Worm (Caenorhabditis elegans) whole organism, L2 larva: ENCODE results near the gene C23G10.10.

ENCODE experiments used
- C34F6.9 ChIP-seq: fragments of 150-350 bp; optimal IDR thresholded peaks from 2 replicates; lab custom pipeline; 2014; ENCODE audit warnings: missing biosample characterization, missing genetic modification characterization
- F13H6.1 ChIP-seq: sonication (generic microtip); optimal IDR thresholded peaks from 2 replicates; lab custom pipeline; 2016; ENCODE audit warnings: missing genetic modification characterization, missing compliant biosample characterization
- Y55F3AM.14 ChIP-seq: fragments of 200-800 bp; sonication (Bioruptor generic); optimal IDR thresholded peaks from 2 replicates; lab custom pipeline; 2018; ENCODE audit warnings: mild to moderate bottlenecking, missing genetic modification characterization, missing compliant biosample characterization
- ZK546.5 ChIP-seq: sonication (generic microtip); optimal IDR thresholded peaks from 2 replicates; lab custom pipeline; 2017; ENCODE audit warnings: missing biosample characterization, missing genetic modification characterization
- alr-1 ChIP-seq: fragments of 150-350 bp; optimal IDR thresholded peaks from 2 replicates; lab custom pipeline; 2014; ENCODE audit warnings: missing biosample characterization, missing genetic modification characterization
- ama-1 ChIP-seq: fragments of 150-350 bp; optimal IDR thresholded peaks from 2 replicates; lab custom pipeline; 2018; ENCODE audit warnings: inconsistent platforms
- blmp-1 ChIP-seq: sonication (generic microtip); optimal IDR thresholded peaks from 2 replicates; lab custom pipeline; 2017; ENCODE audit warnings: missing genetic modification characterization, mild to moderate bottlenecking, missing compliant biosample characterization, antibody characterized with exemption, moderate library complexity; ENCODE audit not compliant: insufficient read depth
- ceh-16 ChIP-seq: fragments of 150-350 bp; optimal IDR thresholded peaks from 2 replicates; lab custom pipeline; 2014; ENCODE audit warnings: missing biosample characterization, missing genetic modification characterization
- crh-2 ChIP-seq: sonication (generic microtip); optimal IDR thresholded peaks from 2 replicates; lab custom pipeline; 2017; ENCODE audit warnings: missing biosample characterization, missing genetic modification characterization
- dmd-4 ChIP-seq: sonication (generic microtip); optimal IDR thresholded peaks from 2 replicates; lab custom pipeline; 2017; ENCODE audit warnings: missing biosample characterization, missing genetic modification characterization
- egl-27 ChIP-seq: sonication (generic microtip); optimal IDR thresholded peaks from 3 replicates; lab custom pipeline; 2017; ENCODE audit warnings: missing biosample characterization, missing genetic modification reagents, missing genetic modification characterization
- elt-1 ChIP-seq: fragments of 150-350 bp; optimal IDR thresholded peaks from 2 replicates; lab custom pipeline; 2014; ENCODE audit warnings: missing biosample characterization, missing genetic modification characterization
- elt-3 ChIP-seq: sonication (generic microtip); optimal IDR thresholded peaks from 2 replicates; lab custom pipeline; 2017; ENCODE audit warnings: missing biosample characterization, missing genetic modification characterization
- fos-1 ChIP-seq: fragments of 150-350 bp; optimal IDR thresholded peaks from 2 replicates; lab custom pipeline; 2014; ENCODE audit warnings: missing biosample characterization, missing genetic modification characterization
- gmeb-1 ChIP-seq: fragments of 150-350 bp; optimal IDR thresholded peaks from 2 replicates; lab custom pipeline; 2014; ENCODE audit warnings: missing biosample characterization, missing genetic modification characterization
- lin-11 ChIP-seq: fragments of 150-350 bp; sonication (generic microtip); optimal IDR thresholded peaks from 2 replicates; lab custom pipeline; 2014; ENCODE audit warnings: missing biosample characterization, missing genetic modification characterization, inconsistent platforms, mixed read lengths
- lin-13 ChIP-seq: fragments of 150-350 bp; optimal IDR thresholded peaks from 2 replicates; lab custom pipeline; 2014; ENCODE audit warnings: missing biosample characterization, missing genetic modification reagents, missing genetic modification characterization
- lin-39 ChIP-seq: fragments of 150-350 bp; optimal IDR thresholded peaks from 2 replicates; lab custom pipeline; 2014; ENCODE audit warnings: missing biosample characterization, missing genetic modification reagents, missing genetic modification characterization
- lsy-2 ChIP-seq, 2 experiments: fragments of 150-350 bp in 1 of 2; sonication (generic microtip) in 1 of 2; optimal IDR thresholded peaks; 2 replicates each; lab custom pipeline; 2014 to 2017; ENCODE audit warnings: missing biosample characterization in 2 of 2, missing genetic modification characterization in 2 of 2
- mab-5 ChIP-seq: fragments of 150-350 bp; optimal IDR thresholded peaks from 2 replicates; lab custom pipeline; 2014; ENCODE audit warnings: missing biosample characterization, missing genetic modification characterization
- mdl-1 ChIP-seq, 2 experiments: fragments of 150-350 bp in 1 of 2; sonication (generic microtip) in 1 of 2; optimal IDR thresholded peaks; 2 replicates each; lab custom pipeline; 2017; ENCODE audit warnings: missing biosample characterization in 2 of 2, missing genetic modification characterization in 2 of 2
- nhr-129 ChIP-seq: fragments of 150-350 bp; optimal IDR thresholded peaks from 2 replicates; lab custom pipeline; 2014; ENCODE audit warnings: missing biosample characterization, missing genetic modification characterization
- nhr-21 ChIP-seq: fragments of 150-350 bp; optimal IDR thresholded peaks from 2 replicates; lab custom pipeline; 2014; ENCODE audit warnings: missing biosample characterization, missing genetic modification characterization
- nhr-23 ChIP-seq: fragments of 150-350 bp; optimal IDR thresholded peaks from 2 replicates; lab custom pipeline; 2014; ENCODE audit warnings: missing biosample characterization, missing genetic modification reagents, missing genetic modification characterization
- nhr-237 ChIP-seq: fragments of 150-350 bp; optimal IDR thresholded peaks from 2 replicates; lab custom pipeline; 2014; ENCODE audit warnings: missing biosample characterization, missing genetic modification characterization
- nhr-25 ChIP-seq: fragments of 150-350 bp; sonication (generic microtip); optimal IDR thresholded peaks from 3 replicates; lab custom pipeline; 2014; ENCODE audit warnings: missing biosample characterization, missing genetic modification characterization
- nhr-6 ChIP-seq: fragments of 150-350 bp; optimal IDR thresholded peaks from 2 replicates; lab custom pipeline; 2014; ENCODE audit warnings: missing biosample characterization, missing genetic modification characterization
- peb-1 ChIP-seq: fragments of 150-350 bp; optimal IDR thresholded peaks from 2 replicates; lab custom pipeline; 2014; ENCODE audit warnings: missing biosample characterization, missing genetic modification characterization
- sem-4 ChIP-seq: fragments of 150-350 bp; optimal IDR thresholded peaks from 2 replicates; lab custom pipeline; 2014; ENCODE audit warnings: missing biosample characterization, missing genetic modification reagents, missing genetic modification characterization
- sma-3 ChIP-seq: sonication (generic microtip); optimal IDR thresholded peaks from 2 replicates; lab custom pipeline; 2016; ENCODE audit warnings: missing genetic modification reagents, missing genetic modification characterization, missing compliant biosample characterization
- sma-9 ChIP-seq, 2 experiments: fragments of 150-350 bp in 1 of 2; sonication (generic microtip) in 1 of 2; optimal IDR thresholded peaks; 2 replicates each; lab custom pipeline; 2014 to 2016; ENCODE audit warnings: missing genetic modification characterization in 2 of 2, mild to moderate bottlenecking in 1 of 2, missing biosample characterization in 1 of 2, missing compliant biosample characterization in 1 of 2, missing genetic modification reagents in 1 of 2, moderate library complexity in 1 of 2
- snpc-4 ChIP-seq: fragments of 150-350 bp; optimal IDR thresholded peaks from 2 replicates; lab custom pipeline; 2014; ENCODE audit warnings: missing biosample characterization, missing genetic modification characterization
- unc-39 ChIP-seq: fragments of 150-350 bp; optimal IDR thresholded peaks from 2 replicates; lab custom pipeline; 2014; ENCODE audit warnings: missing biosample characterization, missing genetic modification characterization
- unc-55 ChIP-seq: fragments of 150-350 bp; sonication (generic microtip); optimal IDR thresholded peaks from 3 replicates; lab custom pipeline; 2014; ENCODE audit warnings: missing biosample characterization, missing genetic modification reagents, missing genetic modification characterization
- ztf-1 ChIP-seq: fragments of 200-800 bp; sonication (Bioruptor generic); conservative IDR thresholded peaks from 2 replicates; pipeline ENCODE4 v1.3.6; 2022; ENCODE audit warnings: missing genetic modification characterization, missing compliant biosample characterization
- ztf-11 ChIP-seq: sonication (generic microtip); optimal IDR thresholded peaks from 2 replicates; lab custom pipeline; 2017; ENCODE audit warnings: missing biosample characterization, missing genetic modification characterization

The C23G10.10 gene

ce11 chrIII:6240528-6240927 is 26.7 kb upstream of the C23G10.10 start, which contains the start of gene T12A2.3:
Gene T12A2.3 (plus strand): TSS chrIII:6240828.
- TF ChIP-seq sma-9 (GFP tag; optimal IDR thresholded peaks at IDR 0.05; lab: Kevin White, UChicago), result no peak
- no peak for TF ChIP-seq sma-9 (tag; optimal IDR thresholded peaks at IDR 0.05; lab: Kevin White, UChicago)
- TF ChIP-seq ceh-16, result no peak
- TF ChIP-seq ama-1 (lab: Kevin White, UChicago), result no peak
- TF ChIP-seq nhr-23 (tag; lab: Kevin White, UChicago), result no peak
- no peak for TF ChIP-seq unc-39 (tag; lab: Kevin White, UChicago)
- TF ChIP-seq crh-2, result no peak
- no peak for TF ChIP-seq lin-13
- TF ChIP-seq elt-3, result no peak
- no peak for TF ChIP-seq ztf-1
- no peak for TF ChIP-seq lin-39 (tag; lab: Kevin White, UChicago)
- no peak for TF ChIP-seq ZK546.5 (tag; lab: Kevin White, UChicago)
- no peak for TF ChIP-seq egl-27 (tag; lab: Kevin White, UChicago)
- no peak for TF ChIP-seq nhr-237
- TF ChIP-seq peb-1 (tag; lab: Kevin White, UChicago), result no peak
- TF ChIP-seq sma-3 (GFP tag; lab: Kevin White, UChicago), result no peak
- no peak for TF ChIP-seq alr-1 (tag; lab: Kevin White, UChicago)
- no peak for TF ChIP-seq ztf-11
- TF ChIP-seq elt-1 (tag; lab: Kevin White, UChicago), result no peak
- TF ChIP-seq Y55F3AM.14 (GFP tag; lab: Kevin White, UChicago), result no peak
- TF ChIP-seq C34F6.9 (tag; lab: Kevin White, UChicago), result no peak

- no peak for TF ChIP-seq elt-3
These were observed 22.8 kb upstream of the C23G10.10 start, which contains the start of gene T12A2.21 for ce11 chrIII:6236649-6237048. Gene T12A2.21 (minus strand): TSS chrIII:6236749.

DNA sequence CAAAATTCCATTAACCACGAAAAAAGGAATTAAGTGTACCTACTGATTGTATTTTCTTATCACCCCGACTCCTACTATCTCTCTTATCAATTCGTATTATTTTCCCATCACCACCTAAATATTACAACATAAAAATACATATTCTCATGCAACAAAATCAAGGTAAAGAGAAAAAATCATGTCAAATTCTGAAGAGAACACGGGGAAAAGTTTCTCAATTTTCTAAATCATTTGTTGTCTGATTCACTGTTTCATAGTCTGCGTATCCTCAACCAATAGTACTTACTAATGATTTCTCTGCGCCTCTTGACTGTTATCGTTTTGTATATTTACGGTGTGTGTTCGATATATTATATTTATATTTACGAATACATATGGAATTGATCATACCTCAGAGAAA is 18.1 kb upstream of the C23G10.10 start:
- TF ChIP-seq egl-27 (tag; lab: Kevin White, UChicago) (peak; percentile 39), elt-1 (tag; lab: Kevin White, UChicago) (no peak), C34F6.9 (tag; lab: Kevin White, UChicago) (peak; percentile 17), lin-39 (tag; lab: Kevin White, UChicago) (no peak), ceh-16 (no peak), F13H6.1 (no peak), mdl-1 (tag; optimal IDR thresholded peaks at IDR 0.05; lab: Kevin White, UChicago) (no peak), Y55F3AM.14 (GFP tag; lab: Kevin White, UChicago) (no peak), gmeb-1 (tag; lab: Kevin White, UChicago) (no peak), snpc-4 (tag; lab: Kevin White, UChicago) (no peak), nhr-237 (no peak), fos-1 (tag; lab: Kevin White, UChicago) (peak; percentile 89), unc-55 (GFP tag; lab: Kevin White, UChicago) (no peak), nhr-129 (no peak), crh-2 (peak; percentile 59), nhr-25 (no peak), mab-5 (tag; lab: Kevin White, UChicago) (no peak)
- TF ChIP-seq, all 48 proteins: peak for 4

DNA sequence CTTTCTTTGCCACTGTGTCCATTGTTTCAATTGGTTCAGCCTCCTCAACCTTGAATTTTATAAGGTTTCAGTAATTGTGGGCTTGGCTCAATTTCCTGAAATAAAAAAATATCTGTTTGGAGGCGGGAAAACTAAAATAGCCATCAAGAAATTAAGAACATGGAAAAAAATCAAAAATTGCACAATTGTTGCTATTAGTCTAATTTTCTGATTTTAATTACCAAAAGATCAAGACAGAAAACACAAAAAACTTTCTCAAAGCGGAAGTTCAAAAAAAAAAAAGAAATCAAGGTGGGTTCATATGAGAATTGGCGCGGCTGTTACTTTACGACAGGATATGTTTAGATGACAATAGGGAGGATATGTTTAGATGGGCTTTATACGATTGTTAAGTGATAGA is 17.1 kb upstream of the C23G10.10 start, which contains the start of gene esyt-2:
Gene esyt-2, minus strand, starts transcription at position 101 of the 400 bp plus-strand sequence.
- TF ChIP-seq lin-13 (no peak), sma-9 (GFP tag; optimal IDR thresholded peaks at IDR 0.05; lab: Kevin White, UChicago) (no peak), sma-9 (tag; optimal IDR thresholded peaks at IDR 0.05; lab: Kevin White, UChicago) (no peak), fos-1 (tag; lab: Kevin White, UChicago) (no peak), nhr-21 (tag; lab: Kevin White, UChicago) (no peak), ztf-1 (no peak), mab-5 (tag; lab: Kevin White, UChicago) (no peak), nhr-25 (no peak), peb-1 (tag; lab: Kevin White, UChicago) (no peak), ceh-16 (no peak), elt-3 (no peak), lin-39 (tag; lab: Kevin White, UChicago) (no peak), lsy-2 (tag; optimal IDR thresholded peaks at IDR 0.05; lab: Kevin White, UChicago) (no peak), blmp-1 (tag; lab: Kevin White, UChicago) (no peak), sem-4 (tag; lab: Kevin White, UChicago) (no peak), F13H6.1 (no peak), dmd-4 (tag; lab: Kevin White, UChicago) (no peak), lin-11 (no peak), nhr-6 (tag; lab: Kevin White, UChicago) (no peak), C34F6.9 (tag; lab: Kevin White, UChicago) (no peak)
- TF ChIP-seq, all 48 proteins: peak for 0
